Fruit fly (Drosophila melanogaster) whole organism, embryonic: Measurements from ENCODE around the gene Atg8b.

Experiments
- Abd-B ChIP-seq: fragments of 200-800 bp; sonication (Bioruptor generic); optimal IDR thresholded peaks from 2 replicates; lab custom pipeline; 2018; ENCODE audit warnings: missing biosample characterization, mild to moderate bottlenecking, missing genetic modification characterization, moderate library complexity
- Aef1 ChIP-seq: fragments of 200-800 bp; sonication (Bioruptor generic); IDR thresholded peaks from 3 replicates; pipeline ENCODE4 v1.3.6; 2022; ENCODE audit warnings: missing biosample characterization, missing genetic modification characterization
- Atf-2 ChIP-seq: fragments of 200-800 bp; sonication (Bioruptor generic); optimal IDR thresholded peaks from 2 replicates; lab custom pipeline; 2016; ENCODE audit warnings: missing biosample characterization, missing genetic modification characterization
- CG10267 ChIP-seq: fragments of 200-800 bp; sonication (Bioruptor generic); optimal IDR thresholded peaks from 2 replicates; lab custom pipeline; 2018; ENCODE audit warnings: missing biosample characterization, mild to moderate bottlenecking, missing genetic modification characterization, moderate library complexity
- CG11695 ChIP-seq: fragments of 200-800 bp; sonication (Bioruptor generic); IDR thresholded peaks from 3 replicates; pipeline ENCODE4 v1.3.6; 2022; ENCODE audit warnings: missing biosample characterization, missing genetic modification characterization
- CG12219 ChIP-seq: fragments of 200-800 bp; sonication (Bioruptor generic); optimal IDR thresholded peaks from 3 replicates; lab custom pipeline; 2018; ENCODE audit warnings: missing biosample characterization, mild to moderate bottlenecking, missing genetic modification characterization
- CG12769 ChIP-seq: fragments of 200-800 bp; sonication (Bioruptor generic); optimal IDR thresholded peaks from 2 replicates; lab custom pipeline; 2019; ENCODE audit warnings: missing biosample characterization, mild to moderate bottlenecking, missing genetic modification characterization, moderate library complexity
- CG14441 ChIP-seq: fragments of 200-800 bp; sonication (Bioruptor generic); IDR thresholded peaks from 2 replicates; pipeline ENCODE4 v1.3.6; 2022; ENCODE audit warnings: missing biosample characterization, missing genetic modification characterization
- CG14667 ChIP-seq: fragments of 200-800 bp; sonication (Bioruptor generic); IDR thresholded peaks from 2 replicates; pipeline ENCODE4 v1.3.6; 2022; ENCODE audit warnings: missing biosample characterization, missing genetic modification characterization
- CG14860 ChIP-seq: fragments of 200-800 bp; sonication (Bioruptor generic); IDR thresholded peaks from 3 replicates; pipeline ENCODE4 v1.3.6; 2022; ENCODE audit warnings: missing biosample characterization, missing genetic modification characterization; ENCODE audit not compliant: partially characterized antibody
- CG16779 ChIP-seq: fragments of 200-800 bp; sonication (Bioruptor generic); IDR thresholded peaks from 2 replicates; pipeline ENCODE4 v1.3.6; 2022; ENCODE audit warnings: missing biosample characterization, missing genetic modification characterization
- CG18262 ChIP-seq: fragments of 200-800 bp; optimal IDR thresholded peaks from 3 replicates; lab custom pipeline; 2019; ENCODE audit warnings: missing biosample characterization, mild to moderate bottlenecking, missing genetic modification characterization, moderate library complexity
- CG18599 ChIP-seq: fragments of 200-800 bp; sonication (Bioruptor generic); optimal IDR thresholded peaks from 3 replicates; lab custom pipeline; 2017; ENCODE audit warnings: missing biosample characterization, missing genetic modification characterization, mild to moderate bottlenecking, moderate library complexity, missing genetic modification reagents
- CG3838 ChIP-seq: fragments of 200-800 bp; sonication (Bioruptor generic); optimal IDR thresholded peaks from 3 replicates; lab custom pipeline; 2016; ENCODE audit warnings: missing biosample characterization, missing genetic modification characterization
- CG3847 ChIP-seq: fragments of 200-800 bp; sonication (Bioruptor generic); IDR thresholded peaks from 2 replicates; pipeline ENCODE4 v1.3.6; 2022; ENCODE audit warnings: missing biosample characterization, missing genetic modification characterization
- CG4360 ChIP-seq: fragments of 200-800 bp; sonication (Bioruptor generic); IDR thresholded peaks from 2 replicates; pipeline ENCODE4 v1.3.6; 2022; ENCODE audit warnings: missing biosample characterization, missing genetic modification characterization
- CG6272 ChIP-seq: fragments of 200-800 bp; sonication (Bioruptor generic); IDR thresholded peaks from 2 replicates; pipeline ENCODE4 v1.3.6; 2022; ENCODE audit warnings: missing biosample characterization, missing genetic modification characterization
- CG8290 ChIP-seq, 3 experiments: fragments of 200-800 bp; sonication (Bioruptor generic); optimal IDR thresholded peaks; 2 replicates each; lab custom pipeline; 2016 to 2019; ENCODE audit warnings: missing biosample characterization in 3 of 3, missing genetic modification characterization in 3 of 3, mild to moderate bottlenecking in 2 of 3, moderate library complexity in 1 of 3
- CG8388 ChIP-seq: fragments of 200-800 bp; sonication (Bioruptor generic); optimal IDR thresholded peaks from 2 replicates; lab custom pipeline; 2019; ENCODE audit warnings: missing biosample characterization, mild to moderate bottlenecking, missing genetic modification characterization, moderate library complexity
- CG9932 ChIP-seq: fragments of 200-800 bp; sonication (Bioruptor generic); IDR thresholded peaks from 2 replicates; pipeline ENCODE4 v1.3.6; 2022; ENCODE audit warnings: missing biosample characterization, missing genetic modification characterization
- CHES-1-like ChIP-seq: fragments of 200-800 bp; sonication (Bioruptor generic); optimal IDR thresholded peaks from 2 replicates; lab custom pipeline; 2016; ENCODE audit warnings: missing biosample characterization, missing genetic modification characterization
- Gug ChIP-seq: fragments of 200-800 bp; sonication (Bioruptor generic); IDR thresholded peaks from 4 replicates; pipeline ENCODE4 v1.3.6; 2022; ENCODE audit warnings: missing biosample characterization, missing genetic modification characterization
- Hmr ChIP-seq: fragments of 200-800 bp; sonication (Bioruptor generic); optimal IDR thresholded peaks from 3 replicates; lab custom pipeline; 2017; ENCODE audit warnings: mild to moderate bottlenecking, missing biosample characterization, missing genetic modification reagents, missing genetic modification characterization
- MESR4 ChIP-seq: fragments of 200-800 bp; sonication (Bioruptor generic); optimal IDR thresholded peaks from 2 replicates; lab custom pipeline; 2018; ENCODE audit warnings: missing biosample characterization, mild to moderate bottlenecking, missing genetic modification characterization, moderate library complexity
- Meics ChIP-seq: fragments of 200-800 bp; sonication (Bioruptor generic); optimal IDR thresholded peaks from 2 replicates; lab custom pipeline; 2017; ENCODE audit warnings: missing biosample characterization, mild to moderate bottlenecking, missing genetic modification characterization
- Ssrp ChIP-seq: fragments of 200-800 bp; sonication (Bioruptor generic); optimal IDR thresholded peaks from 2 replicates; lab custom pipeline; 2018; ENCODE audit warnings: missing biosample characterization, mild to moderate bottlenecking, missing genetic modification characterization, moderate library complexity
- abd-A ChIP-seq: fragments of 200-800 bp; sonication (Bioruptor generic); optimal IDR thresholded peaks from 3 replicates; lab custom pipeline; 2019; ENCODE audit warnings: missing biosample characterization, mild to moderate bottlenecking, missing genetic modification characterization, moderate library complexity
- cad ChIP-seq: fragments of >200 bp; optimal IDR thresholded peaks from 2 replicates; lab custom pipeline; 2017; ENCODE audit warnings: missing biosample characterization, missing genetic modification characterization
- cg ChIP-seq: fragments of 200-800 bp; sonication (Bioruptor generic); optimal IDR thresholded peaks from 3 replicates; lab custom pipeline; 2019; ENCODE audit warnings: missing biosample characterization, mild to moderate bottlenecking, missing genetic modification characterization, moderate library complexity
- chinmo ChIP-seq: fragments of 200-800 bp; sonication (Bioruptor generic); IDR thresholded peaks from 4 replicates; pipeline ENCODE4 v1.3.6; 2022; ENCODE audit warnings: missing biosample characterization, missing genetic modification characterization; ENCODE audit not compliant: partially characterized antibody
- ci ChIP-seq: fragments of 200-800 bp; sonication (Bioruptor generic); IDR thresholded peaks from 3 replicates; pipeline ENCODE4 v1.3.6; 2022; ENCODE audit warnings: missing biosample characterization, missing genetic modification characterization
- crp ChIP-seq, 2 experiments: fragments of 200-800 bp; sonication (Bioruptor generic); optimal IDR thresholded peaks; 2 replicates in 1 of 2; 3 replicates in 1 of 2; lab custom pipeline; 2017; ENCODE audit warnings: missing biosample characterization in 2 of 2, missing genetic modification characterization in 2 of 2, mild to moderate bottlenecking in 1 of 2, moderate library complexity in 1 of 2
- esg ChIP-seq: fragments of 200-800 bp; sonication (Bioruptor generic); conservative IDR thresholded peaks from 2 replicates; pipeline ENCODE4 v1.3.6; 2022; ENCODE audit warnings: missing biosample characterization, missing genetic modification characterization
- ewg ChIP-seq: fragments of 200-800 bp; sonication (Bioruptor generic); optimal IDR thresholded peaks from 3 replicates; lab custom pipeline; 2017; ENCODE audit warnings: mild to moderate bottlenecking, missing biosample characterization, missing genetic modification reagents, missing genetic modification characterization
- fru ChIP-seq: fragments of >200 bp; optimal IDR thresholded peaks from 2 replicates; lab custom pipeline; 2017
- gro ChIP-seq: fragments of 200-800 bp; sonication (Bioruptor generic); optimal IDR thresholded peaks from 2 replicates; lab custom pipeline; 2016; ENCODE audit warnings: missing biosample characterization, missing genetic modification characterization
- gsb ChIP-seq: fragments of 200-800 bp; sonication (Bioruptor generic); IDR thresholded peaks from 2 replicates; pipeline ENCODE4 v1.3.6; 2022; ENCODE audit warnings: missing biosample characterization, missing genetic modification characterization
- gsb-n ChIP-seq: fragments of 200-800 bp; sonication (Bioruptor generic); optimal IDR thresholded peaks from 3 replicates; lab custom pipeline; 2018; ENCODE audit warnings: missing biosample characterization, mild to moderate bottlenecking, missing genetic modification characterization
- insv ChIP-seq, 2 experiments: fragments of 200-800 bp; sonication (Bioruptor generic); optimal IDR thresholded peaks; 3 replicates each; lab custom pipeline; 2016 to 2018; ENCODE audit warnings: missing biosample characterization in 2 of 2, missing genetic modification characterization in 2 of 2
- nmo ChIP-seq: fragments of 200-800 bp; sonication (Bioruptor generic); optimal IDR thresholded peaks from 2 replicates; lab custom pipeline; 2018; ENCODE audit warnings: missing biosample characterization, mild to moderate bottlenecking, missing genetic modification characterization, moderate library complexity
- rib ChIP-seq: fragments of 200-800 bp; sonication (Bioruptor generic); IDR thresholded peaks from 2 replicates; pipeline ENCODE4 v1.3.6; 2022; ENCODE audit warnings: missing biosample characterization, missing genetic modification characterization
- scrt ChIP-seq: fragments of 200-800 bp; sonication (Bioruptor generic); optimal IDR thresholded peaks from 2 replicates; lab custom pipeline; 2018; ENCODE audit warnings: missing biosample characterization, mild to moderate bottlenecking, missing genetic modification characterization, moderate library complexity
- seq ChIP-seq: fragments of 200-800 bp; sonication (Bioruptor generic); IDR thresholded peaks from 2 replicates; pipeline ENCODE4 v1.3.6; 2022; ENCODE audit warnings: missing biosample characterization, missing genetic modification characterization
- tio ChIP-seq: fragments of 200-800 bp; sonication (Bioruptor generic); optimal IDR thresholded peaks from 2 replicates; lab custom pipeline; 2017; ENCODE audit warnings: missing biosample characterization, missing genetic modification characterization, inconsistent platforms
- ttk ChIP-seq: fragments of 200-800 bp; sonication (Bioruptor generic); IDR thresholded peaks from 2 replicates; pipeline ENCODE4 v2.1.2; 2022; ENCODE audit warnings: missing biosample characterization, missing genetic modification characterization
- wdn ChIP-seq: fragments of 200-800 bp; sonication (Bioruptor generic); IDR thresholded peaks from 2 replicates; pipeline ENCODE4 v1.3.6; 2022; ENCODE audit warnings: missing biosample characterization, missing genetic modification characterization
- z ChIP-seq: fragments of 200-800 bp; sonication (Bioruptor generic); IDR thresholded peaks from 3 replicates; pipeline ENCODE4 v1.3.6; 2022; ENCODE audit warnings: missing biosample characterization, missing genetic modification characterization

The Atg8b gene

DNA sequence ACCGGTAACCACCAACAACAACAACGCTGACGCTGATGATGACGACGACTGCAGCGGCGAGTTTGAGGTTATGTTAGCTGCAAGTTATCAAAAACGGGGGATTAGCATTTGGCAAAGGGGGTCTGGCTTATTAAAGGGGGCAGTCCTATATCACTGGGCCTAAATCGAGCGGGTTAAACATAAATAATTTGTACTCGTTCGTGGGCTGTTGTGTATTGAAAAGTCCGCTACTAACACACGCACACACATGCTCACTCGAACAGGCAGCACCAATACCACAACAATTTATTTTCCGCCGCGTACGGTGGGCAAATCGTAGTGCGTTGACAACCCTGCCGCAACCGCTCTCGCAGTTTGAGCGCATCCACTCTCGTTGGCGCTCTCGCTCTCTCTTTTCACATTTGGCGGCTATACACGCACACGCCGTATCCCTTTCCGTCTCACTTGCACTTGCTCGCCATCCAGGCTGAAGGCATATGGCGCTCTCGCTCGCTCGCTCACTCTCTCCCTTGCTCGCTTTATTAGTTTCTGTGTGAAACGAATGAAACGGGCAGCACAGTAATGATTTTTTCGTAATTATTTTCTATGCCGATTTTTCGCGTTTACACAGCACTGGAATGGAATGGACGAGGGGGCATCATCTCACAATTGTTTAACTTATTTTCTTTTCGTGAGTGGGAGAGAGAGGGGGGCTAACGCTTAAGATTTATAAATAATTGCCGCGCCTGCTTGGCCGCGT is 7.8 kb downstream of the Atg8b start (continued):
- TF ChIP-seq CG10267 (tag; lab: Kevin White, UChicago), result peak; percentile 57
- TF ChIP-seq Hmr, result peak; percentile 37
- peak; percentile 12 for TF ChIP-seq Abd-B (GFP tag; lab: Kevin White, UChicago)
- TF ChIP-seq CG18599 (GFP tag; lab: Kevin White, UChicago), result peak; percentile 69
- TF ChIP-seq CG6272 (GFP tag; lab: Robert Waterston, UW), result no peak
- TF ChIP-seq insv (GFP tag; optimal IDR thresholded peaks at IDR 0.05; lab: Kevin White, UChicago), result peak in 1 of 2 experiments; percentile 29
- TF ChIP-seq CG18262 (tag; lab: Kevin White, UChicago), result no peak
- peak; percentile 25 for TF ChIP-seq CG8388 (GFP tag; lab: Kevin White, UChicago)
- peak; percentile 68 for TF ChIP-seq gsb-n (tag; lab: Kevin White, UChicago)
- TF ChIP-seq gro (GFP tag; lab: Kevin White, UChicago), result peak; percentile 44
- TF ChIP-seq CG12219 (GFP tag; lab: Kevin White, UChicago), result peak; percentile 36
- no peak for TF ChIP-seq wdn (GFP tag; lab: Robert Waterston, UW)
- TF ChIP-seq scrt (GFP tag; lab: Kevin White, UChicago), result peak; percentile 34
- peak; percentile 6 for TF ChIP-seq nmo (GFP tag; lab: Kevin White, UChicago)
- peak; percentile 49 for TF ChIP-seq cad (GFP tag; lab: Kevin White, UChicago)
- TF ChIP-seq CG14860 (GFP tag; lab: Robert Waterston, UW), result no peak
- peak; percentile 82 for TF ChIP-seq ewg (GFP tag; lab: Kevin White, UChicago)
- TF ChIP-seq CG3838 (GFP tag; lab: Kevin White, UChicago), result no peak
- TF ChIP-seq MESR4 (GFP tag; lab: Kevin White, UChicago), result peak; percentile 20
- peak; percentile 48 for TF ChIP-seq Meics (GFP tag; lab: Kevin White, UChicago)
- TF ChIP-seq CHES-1-like (GFP tag; lab: Kevin White, UChicago), result peak; percentile 34
- TF ChIP-seq CG11695 (GFP tag; lab: Robert Waterston, UW), result no peak
- TF ChIP-seq gsb (GFP tag; lab: Robert Waterston, UW), result no peak
- no peak for TF ChIP-seq esg (GFP tag; lab: Robert Waterston, UW)
- no peak for TF ChIP-seq ttk (GFP tag; lab: Robert Waterston, UW)
- no peak for TF ChIP-seq Ssrp (tag; lab: Kevin White, UChicago)
- TF ChIP-seq, all 482 proteins: peak for 144

DNA sequence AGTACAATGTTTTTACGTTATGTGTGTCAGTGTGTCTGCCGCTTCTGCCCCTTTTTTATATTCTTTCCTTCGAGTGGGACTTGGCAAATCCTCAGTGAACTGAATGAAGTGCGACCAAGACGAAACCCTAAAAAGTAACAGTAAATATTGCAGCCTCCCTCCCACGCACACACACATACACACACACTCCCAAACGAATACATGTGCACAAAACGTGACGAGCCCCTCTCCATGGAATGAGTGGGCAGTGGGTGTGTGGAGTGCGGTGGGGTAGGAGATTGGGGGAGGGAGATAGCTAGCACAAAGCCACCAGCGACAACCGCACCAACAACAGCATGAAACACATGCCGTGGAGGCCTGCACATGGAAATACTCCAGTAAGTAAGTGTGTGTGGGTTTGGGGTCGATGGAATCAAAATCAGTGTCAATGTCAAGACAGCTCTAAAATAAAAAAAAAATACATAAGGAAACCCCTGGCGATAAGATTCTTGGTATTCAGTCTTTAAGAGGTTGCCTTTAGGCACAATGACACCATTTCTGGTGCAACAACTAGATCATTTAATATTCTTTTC is 10.0 kb downstream of the Atg8b start:
- TF ChIP-seq CHES-1-like (GFP tag; lab: Kevin White, UChicago) (no peak), CG16779 (GFP tag; lab: Robert Waterston, UW) (0 out of 2 replicates have a peak, but pooled peaks have one; percentile 16), CG12769 (tag; lab: Kevin White, UChicago) (peak; percentile 21), crp (GFP tag; optimal IDR thresholded peaks at IDR 0.05; lab: Kevin White, UChicago) (no peak), CG4360 (GFP tag; lab: Robert Waterston, UW) (peak; percentile 47), fru (lab: Kevin White, UChicago) (no peak), CG11695 (GFP tag; lab: Robert Waterston, UW) (no peak), z (GFP tag; lab: Robert Waterston, UW) (peak; percentile 43; the same call in 1 of the 3 replicates), CG14667 (GFP tag; lab: Robert Waterston, UW) (no peak), CG8290 (GFP tag; optimal IDR thresholded peaks at IDR 0.05; lab: Kevin White, UChicago) (no peak), CG8290 (tag; optimal IDR thresholded peaks at IDR 0.05; lab: Kevin White, UChicago) (peak in 1 of 2 experiments; percentile 33), cg (peak; percentile 79), CG14441 (GFP tag; lab: Robert Waterston, UW) (no peak), Gug (GFP tag; lab: Robert Waterston, UW) (no peak), ci (GFP tag; lab: Robert Waterston, UW) (0 out of 3 replicates have a peak, but pooled peaks have one; percentile 5), CG9932 (0 out of 2 replicates have a peak, but pooled peaks have one; percentile 17), Atf-2 (no peak), chinmo (GFP tag; lab: Robert Waterston, UW) (0 out of 4 replicates have a peak, but pooled peaks have one; percentile 40), seq (GFP tag; lab: Robert Waterston, UW) (no peak), CG3847 (GFP tag; lab: Robert Waterston, UW) (no peak), tio (GFP tag; lab: Kevin White, UChicago) (no peak), abd-A (tag; lab: Kevin White, UChicago) (peak; percentile 55), rib (GFP tag; lab: Robert Waterston, UW) (peak; percentile 30; the same call in 1 of the 2 replicates), Aef1 (GFP tag; lab: Robert Waterston, UW) (no peak), CG18599 (GFP tag; lab: Kevin White, UChicago) (peak; percentile 11)
